Worm (Caenorhabditis elegans) whole organism, late embryonic: ENCODE results near the gene tpst-2.

Source experiments
- C08G9.2 ChIP-seq: sonication (generic microtip); optimal IDR thresholded peaks from 2 replicates; lab custom pipeline; 2016; ENCODE audit warnings: mild to moderate bottlenecking, missing genetic modification characterization, moderate library complexity, missing compliant biosample characterization
- C38D4.7 ChIP-seq: fragments of 200-800 bp; sonication (Bioruptor generic); optimal IDR thresholded peaks from 2 replicates; lab custom pipeline; 2018; ENCODE audit warnings: mild to moderate bottlenecking, missing genetic modification characterization, moderate library complexity, missing compliant biosample characterization
- F13H6.1 ChIP-seq: sonication (generic microtip); optimal IDR thresholded peaks from 2 replicates; lab custom pipeline; 2016; ENCODE audit warnings: missing genetic modification characterization, missing compliant biosample characterization
- K02D7.2 ChIP-seq: sonication (generic microtip); optimal IDR thresholded peaks from 2 replicates; lab custom pipeline; 2017; ENCODE audit warnings: mild to moderate bottlenecking, missing genetic modification characterization, missing compliant biosample characterization
- K09A11.1 ChIP-seq: sonication (generic microtip); optimal IDR thresholded peaks from 2 replicates; lab custom pipeline; 2017; ENCODE audit warnings: antibody characterized with exemption, mild to moderate bottlenecking, missing genetic modification characterization, missing compliant biosample characterization; ENCODE audit not compliant: insufficient read depth
- T23F11.4 ChIP-seq: fragments of 200-800 bp; sonication (Bioruptor generic); optimal IDR thresholded peaks from 2 replicates; lab custom pipeline; 2018; ENCODE audit warnings: mild to moderate bottlenecking, missing genetic modification characterization, missing compliant biosample characterization
- ama-1 ChIP-seq: fragments of 150-350 bp; optimal IDR thresholded peaks from 2 replicates; lab custom pipeline; 2014
- ceh-14 ChIP-seq: sonication (generic microtip); optimal IDR thresholded peaks from 2 replicates; lab custom pipeline; 2016; ENCODE audit warnings: missing genotype, missing genetic modification characterization, missing compliant biosample characterization
- ceh-18 ChIP-seq: sonication (generic microtip); optimal IDR thresholded peaks from 2 replicates; lab custom pipeline; 2016; ENCODE audit warnings: missing genetic modification characterization, missing compliant biosample characterization
- ceh-19 ChIP-seq: fragments of 200-800 bp; sonication (Bioruptor generic); optimal IDR thresholded peaks from 2 replicates; lab custom pipeline; 2018; ENCODE audit warnings: mild to moderate bottlenecking, missing genetic modification characterization, missing compliant biosample characterization
- ceh-2 ChIP-seq: sonication (generic microtip); optimal IDR thresholded peaks from 2 replicates; lab custom pipeline; 2016; ENCODE audit warnings: missing genotype, missing genetic modification characterization, missing compliant biosample characterization
- ceh-31 ChIP-seq: sonication (generic microtip); optimal IDR thresholded peaks from 2 replicates; lab custom pipeline; 2016; ENCODE audit warnings: missing genetic modification characterization, missing compliant biosample characterization
- ceh-45 ChIP-seq: fragments of 200-800 bp; sonication (Bioruptor generic); IDR thresholded peaks from 2 replicates; pipeline ENCODE4 v1.3.6; 2022; ENCODE audit warnings: missing genetic modification reagents, missing genetic modification characterization, missing compliant biosample characterization
- ceh-9 ChIP-seq: sonication (generic microtip); optimal IDR thresholded peaks from 2 replicates; lab custom pipeline; 2016; ENCODE audit warnings: mild to moderate bottlenecking, missing genetic modification characterization, inconsistent platforms, missing compliant biosample characterization
- che-1 ChIP-seq: sonication (generic microtip); optimal IDR thresholded peaks from 2 replicates; lab custom pipeline; 2016; ENCODE audit warnings: mild to moderate bottlenecking, missing genetic modification characterization, missing compliant biosample characterization
- dmd-4 ChIP-seq: sonication (generic microtip); optimal IDR thresholded peaks from 2 replicates; lab custom pipeline; 2016; ENCODE audit warnings: borderline replicate concordance, missing genetic modification characterization, missing compliant biosample characterization
- dve-1 ChIP-seq: sonication (generic microtip); optimal IDR thresholded peaks from 2 replicates; lab custom pipeline; 2017; ENCODE audit warnings: antibody characterized with exemption, mild to moderate bottlenecking, missing genetic modification characterization, missing compliant biosample characterization
- elt-2 ChIP-seq: sonication (generic microtip); optimal IDR thresholded peaks from 2 replicates; lab custom pipeline; 2016; ENCODE audit warnings: missing genetic modification reagents, missing genetic modification characterization, missing compliant biosample characterization
- ets-4 ChIP-seq: sonication (generic microtip); optimal IDR thresholded peaks from 2 replicates; lab custom pipeline; 2016; ENCODE audit warnings: missing genetic modification characterization, missing compliant biosample characterization
- fax-1 ChIP-seq: sonication (generic microtip); optimal IDR thresholded peaks from 2 replicates; lab custom pipeline; 2016; ENCODE audit warnings: missing genotype, missing genetic modification characterization, missing compliant biosample characterization
- fkh-10 ChIP-seq: fragments of 150-350 bp; optimal IDR thresholded peaks from 2 replicates; lab custom pipeline; 2014; ENCODE audit warnings: missing biosample characterization, missing genetic modification reagents, missing genetic modification characterization
- hlh-6 ChIP-seq: sonication (generic microtip); optimal IDR thresholded peaks from 2 replicates; lab custom pipeline; 2016; ENCODE audit warnings: missing genotype, missing genetic modification characterization, missing compliant biosample characterization
- hlh-8 ChIP-seq: sonication (generic microtip); optimal IDR thresholded peaks from 2 replicates; lab custom pipeline; 2016; ENCODE audit warnings: missing genotype, missing genetic modification characterization, missing compliant biosample characterization
- lim-6 ChIP-seq: sonication (generic microtip); optimal IDR thresholded peaks from 2 replicates; lab custom pipeline; 2016; ENCODE audit warnings: missing genetic modification characterization, missing compliant biosample characterization
- nfya-1 ChIP-seq: sonication (generic microtip); optimal IDR thresholded peaks from 2 replicates; lab custom pipeline; 2017; ENCODE audit warnings: missing genetic modification characterization, mild to moderate bottlenecking, missing compliant biosample characterization, antibody characterized with exemption, moderate library complexity
- nhr-11 ChIP-seq: fragments of 150-350 bp; optimal IDR thresholded peaks from 2 replicates; lab custom pipeline; 2014; ENCODE audit warnings: missing biosample characterization, missing genetic modification characterization
- odd-2 ChIP-seq: sonication (generic microtip); optimal IDR thresholded peaks from 2 replicates; lab custom pipeline; 2017; ENCODE audit warnings: antibody characterized with exemption, mild to moderate bottlenecking, missing genetic modification characterization, missing compliant biosample characterization
- pax-1 ChIP-seq: fragments of 150-350 bp; optimal IDR thresholded peaks from 2 replicates; lab custom pipeline; 2014; ENCODE audit warnings: missing biosample characterization, missing genetic modification characterization
- pqm-1 ChIP-seq: sonication (generic microtip); optimal IDR thresholded peaks from 2 replicates; lab custom pipeline; 2016; ENCODE audit warnings: missing genetic modification characterization, missing compliant biosample characterization
- pros-1 ChIP-seq: fragments of 150-350 bp; optimal IDR thresholded peaks from 2 replicates; lab custom pipeline; 2014; ENCODE audit warnings: missing biosample characterization, missing genetic modification reagents, missing genetic modification characterization
- ref-2 ChIP-seq: sonication (generic microtip); optimal IDR thresholded peaks from 2 replicates; lab custom pipeline; 2016; ENCODE audit warnings: missing genetic modification characterization, missing compliant biosample characterization
- rnt-1 ChIP-seq: sonication (generic microtip); optimal IDR thresholded peaks from 2 replicates; lab custom pipeline; 2016; ENCODE audit warnings: missing genetic modification characterization, missing compliant biosample characterization
- sdc-2 ChIP-seq: sonication (generic microtip); optimal IDR thresholded peaks from 2 replicates; lab custom pipeline; 2016; ENCODE audit warnings: missing genotype, missing genetic modification characterization, missing compliant biosample characterization
- tbx-2 ChIP-seq: sonication (generic microtip); optimal IDR thresholded peaks from 2 replicates; lab custom pipeline; 2016; ENCODE audit warnings: missing genetic modification characterization, missing compliant biosample characterization
- tbx-7 ChIP-seq: sonication (generic microtip); optimal IDR thresholded peaks from 2 replicates; lab custom pipeline; 2016; ENCODE audit warnings: missing genotype, missing genetic modification characterization, missing compliant biosample characterization
- unc-3 ChIP-seq, 2 experiments: fragments of 200-800 bp in 1 of 2; sonication (Bioruptor generic) in 1 of 2; sonication (generic microtip) in 1 of 2; conservative IDR thresholded peaks in 1 of 2; optimal IDR thresholded peaks in 1 of 2; 2 replicates each; pipeline versions ENCODE4 v1.3.6 to Lab custom; 2016 to 2022; ENCODE audit warnings: missing compliant biosample characterization in 2 of 2, missing genetic modification characterization in 2 of 2, missing genetic modification reagents in 1 of 2
- unc-42 ChIP-seq: sonication (generic microtip); optimal IDR thresholded peaks from 2 replicates; lab custom pipeline; 2016; ENCODE audit warnings: missing genotype, missing genetic modification characterization, missing compliant biosample characterization
- unc-86 ChIP-seq: sonication (generic microtip); optimal IDR thresholded peaks from 2 replicates; lab custom pipeline; 2016; ENCODE audit warnings: missing genetic modification characterization, missing compliant biosample characterization
- zip-5 ChIP-seq: sonication (generic microtip); optimal IDR thresholded peaks from 2 replicates; lab custom pipeline; 2016; ENCODE audit warnings: missing genetic modification characterization, missing compliant biosample characterization
- ztf-16 ChIP-seq: sonication (generic microtip); optimal IDR thresholded peaks from 2 replicates; lab custom pipeline; 2017; ENCODE audit warnings: missing genetic modification characterization, missing compliant biosample characterization

tpst-2 gene

DNA sequence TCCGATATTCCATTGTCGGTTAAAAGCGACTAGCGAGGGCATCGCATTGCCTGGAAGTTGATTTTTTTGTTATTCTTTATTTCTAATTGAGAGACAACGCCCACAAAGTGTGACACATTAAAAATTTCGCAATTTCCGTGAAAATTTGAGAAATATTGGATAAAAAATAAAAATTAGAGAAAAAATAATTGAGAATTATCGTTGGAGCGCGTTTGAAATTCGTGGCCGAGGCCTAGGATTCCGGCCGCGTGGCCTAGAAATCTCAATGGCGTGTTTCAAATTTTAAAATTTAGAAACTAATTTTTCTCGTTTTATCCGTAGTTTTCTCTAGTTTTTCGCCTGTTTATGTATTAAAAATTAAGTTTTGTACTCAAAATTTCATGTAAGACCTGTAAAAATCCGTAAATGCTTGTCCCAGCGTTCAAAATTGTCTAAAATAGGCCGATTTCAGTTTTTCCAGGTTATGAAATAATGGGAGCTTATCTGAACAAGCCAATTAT is 12.2 kb downstream of the tpst-2 start, which contains the start of the genes dagl-2 and ppm-1.G:
TSS of gene dagl-2 (minus strand) at position 52 of the 500 bp plus-strand sequence.
TSS of gene ppm-1.G (plus strand) at position 450 of the 500 bp plus-strand sequence.
- TF ChIP-seq ceh-9 (no peak), tbx-2 (tag; lab: Kevin White, UChicago) (peak; percentile 84), pqm-1 (tag; lab: Kevin White, UChicago) (peak; percentile 7), hlh-6 (tag; lab: Kevin White, UChicago) (no peak), ets-4 (tag; lab: Kevin White, UChicago) (peak; percentile 63), ceh-14 (tag; lab: Kevin White, UChicago) (peak; percentile 86), ceh-2 (tag; lab: Kevin White, UChicago) (peak; percentile 74), odd-2 (no peak), rnt-1 (peak; percentile 37), tbx-7 (peak; percentile 53), pax-1 (tag; lab: Kevin White, UChicago) (peak; percentile 41), C08G9.2 (peak; percentile 81), K09A11.1 (tag; lab: Kevin White, UChicago) (no peak), ref-2 (tag; lab: Kevin White, UChicago) (peak; percentile 64), F13H6.1 (tag; lab: Kevin White, UChicago) (peak; percentile 1), lim-6 (tag; lab: Kevin White, UChicago) (peak; percentile 39), nfya-1 (tag; lab: Kevin White, UChicago) (peak; percentile 42), K02D7.2 (tag; lab: Kevin White, UChicago) (no peak), elt-2 (peak; percentile 71), che-1 (no peak), dmd-4 (tag; lab: Kevin White, UChicago) (no peak), unc-86 (peak; percentile 0), fkh-10 (GFP tag; lab: Kevin White, UChicago) (no peak), fax-1 (peak; percentile 59), unc-3 (GFP tag; conservative IDR thresholded peaks at IDR 0.05; lab: Robert Waterston, UW) (0 out of 2 replicates have a peak, but pooled peaks have one; percentile 36), unc-3 (tag; optimal IDR thresholded peaks at IDR 0.05; lab: Kevin White, UChicago) (peak; percentile 23), C38D4.7 (GFP tag; lab: Kevin White, UChicago) (no peak), ceh-31 (tag; lab: Kevin White, UChicago) (peak; percentile 92), hlh-8 (peak; percentile 42), sdc-2 (tag; lab: Kevin White, UChicago) (peak; percentile 23), unc-42 (tag; lab: Kevin White, UChicago) (peak; percentile 94), ceh-18 (tag; lab: Kevin White, UChicago) (peak; percentile 11), zip-5 (tag; lab: Kevin White, UChicago) (peak; percentile 55)

DNA sequence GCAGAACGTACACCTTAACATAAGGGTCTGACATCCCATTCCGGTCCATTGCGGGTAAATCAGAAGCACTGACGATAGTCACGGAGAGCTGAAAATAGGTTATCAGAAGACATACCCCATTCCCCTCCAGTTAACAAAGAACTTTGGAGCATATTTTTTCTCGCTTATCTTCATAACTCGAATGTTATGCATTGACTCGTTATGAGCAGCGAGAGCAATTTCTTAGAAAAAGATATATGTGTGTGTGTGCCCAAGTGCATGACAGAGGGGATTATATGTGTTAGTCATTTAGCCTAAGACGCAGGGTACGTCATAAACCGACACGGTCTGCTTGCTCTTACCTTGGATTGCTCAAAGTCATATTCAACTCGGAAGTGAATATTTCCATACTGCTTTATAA is 18.5 kb downstream of the tpst-2 start:
- TF ChIP-seq lim-6 (tag; lab: Kevin White, UChicago) (no peak), pax-1 (tag; lab: Kevin White, UChicago) (peak; percentile 17), ceh-9 (no peak)
- TF ChIP-seq, all 69 proteins: peak for 1

DNA sequence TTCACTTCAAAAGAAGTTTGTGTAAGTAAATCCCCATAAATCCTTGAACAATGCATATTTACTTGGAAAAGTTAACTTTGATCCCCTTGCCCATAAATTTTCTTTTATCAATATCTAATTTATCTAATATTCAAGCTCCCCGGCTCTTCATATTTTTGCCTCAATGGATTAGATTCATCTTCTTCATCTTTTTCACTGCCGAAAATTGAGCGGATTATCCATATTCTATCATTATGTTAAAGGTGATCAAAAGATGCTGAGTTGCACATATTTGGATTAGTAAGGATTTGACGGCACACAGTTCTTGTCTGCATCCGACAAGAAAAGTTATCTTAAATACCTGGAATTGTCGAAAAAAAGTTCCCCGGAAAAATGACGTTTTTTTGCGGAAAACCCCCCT is 19.5 kb downstream of the tpst-2 start:
- no peak for TF ChIP-seq ceh-19 (GFP tag; lab: Kevin White, UChicago)
- no peak for TF ChIP-seq C08G9.2
- TF ChIP-seq ama-1 (lab: Kevin White, UChicago) = no peak
- TF ChIP-seq ceh-45 = no peak
- no peak for TF ChIP-seq zip-5 (tag; lab: Kevin White, UChicago)
- no peak for TF ChIP-seq unc-42 (tag; lab: Kevin White, UChicago)
- TF ChIP-seq unc-3 (GFP tag; conservative IDR thresholded peaks at IDR 0.05; lab: Robert Waterston, UW) = no peak
- no peak for TF ChIP-seq unc-3 (tag; optimal IDR thresholded peaks at IDR 0.05; lab: Kevin White, UChicago)
- TF ChIP-seq dve-1 = no peak
- no peak for TF ChIP-seq ceh-18 (tag; lab: Kevin White, UChicago)
- no peak for TF ChIP-seq ztf-16 (tag; lab: Kevin White, UChicago)
- no peak for TF ChIP-seq pros-1
- no peak for TF ChIP-seq nhr-11 (tag; lab: Kevin White, UChicago)
- TF ChIP-seq T23F11.4 (GFP tag; lab: Kevin White, UChicago) = no peak
